Worm (Caenorhabditis elegans) whole organism, young adult: Measurements from ENCODE around the gene Y22D7AL.6.

Source experiments
- C17E4.6 ChIP-seq: fragments of 200-800 bp; sonication (Bioruptor generic); IDR thresholded peaks from 2 replicates; pipeline ENCODE4 v1.3.6; 2022; ENCODE audit warnings: missing genetic modification reagents, missing genetic modification characterization, missing compliant biosample characterization
- D2030.7 ChIP-seq: fragments of 200-800 bp; sonication (Bioruptor generic); IDR thresholded peaks from 2 replicates; pipeline ENCODE4 v1.3.6; 2022; ENCODE audit warnings: missing genetic modification reagents, missing genetic modification characterization, missing compliant biosample characterization
- Y53G8AR.9 ChIP-seq: fragments of 200-800 bp; sonication (Bioruptor generic); conservative IDR thresholded peaks from 2 replicates; pipeline ENCODE4 v1.3.6; 2022; ENCODE audit warnings: missing genetic modification reagents, missing genetic modification characterization, missing compliant biosample characterization
- Y67H2A.10 ChIP-seq: fragments of 200-800 bp; sonication (Bioruptor generic); conservative IDR thresholded peaks from 2 replicates; pipeline ENCODE4 v1.3.6; 2022; ENCODE audit warnings: missing genetic modification reagents, missing genetic modification characterization, missing compliant biosample characterization
- aptf-3 ChIP-seq: fragments of 200-800 bp; sonication (Bioruptor generic); IDR thresholded peaks from 2 replicates; pipeline ENCODE4 v1.3.6; 2022; ENCODE audit warnings: missing genetic modification characterization, missing compliant biosample characterization
- athp-1 ChIP-seq: sonication (generic microtip); optimal IDR thresholded peaks from 2 replicates; lab custom pipeline; 2017; ENCODE audit warnings: mild to moderate bottlenecking, missing genetic modification characterization, missing compliant biosample characterization
- attf-3 ChIP-seq: fragments of 200-800 bp; sonication (Bioruptor generic); conservative IDR thresholded peaks from 2 replicates; pipeline ENCODE4 v1.3.6; 2022; ENCODE audit warnings: missing genetic modification reagents, missing genetic modification characterization, missing compliant biosample characterization
- attf-5 ChIP-seq: fragments of 200-800 bp; sonication (Bioruptor generic); optimal IDR thresholded peaks from 2 replicates; lab custom pipeline; 2018; ENCODE audit warnings: mild to moderate bottlenecking, missing genetic modification characterization, missing compliant biosample characterization
- attf-6 ChIP-seq: fragments of 200-800 bp; sonication (Bioruptor generic); IDR thresholded peaks from 2 replicates; pipeline ENCODE4 v1.3.6; 2022; ENCODE audit warnings: missing genetic modification reagents, missing genetic modification characterization, missing compliant biosample characterization
- bed-1 ChIP-seq: fragments of 200-800 bp; sonication (Bioruptor generic); IDR thresholded peaks from 2 replicates; pipeline ENCODE4 v1.3.6; 2022; ENCODE audit warnings: missing genetic modification reagents, missing genetic modification characterization, missing compliant biosample characterization
- ccch-3 ChIP-seq: fragments of 200-800 bp; sonication (Bioruptor generic); optimal IDR thresholded peaks from 2 replicates; lab custom pipeline; 2018; ENCODE audit warnings: mild to moderate bottlenecking, missing genetic modification characterization, missing compliant biosample characterization
- cebp-2 ChIP-seq: fragments of 200-800 bp; sonication (Bioruptor generic); IDR thresholded peaks from 2 replicates; pipeline ENCODE4 v1.3.6; 2022; ENCODE audit warnings: missing genetic modification characterization, missing compliant biosample characterization
- ceh-58 ChIP-seq: fragments of 200-800 bp; sonication (Bioruptor generic); IDR thresholded peaks from 2 replicates; pipeline ENCODE4 v1.3.6; 2022; ENCODE audit warnings: missing genetic modification characterization, missing compliant biosample characterization
- chd-7 ChIP-seq: sonication (generic microtip); optimal IDR thresholded peaks from 2 replicates; lab custom pipeline; 2016; ENCODE audit warnings: mild to moderate bottlenecking, missing genetic modification characterization, moderate library complexity, missing compliant biosample characterization
- egl-44 ChIP-seq: fragments of 200-800 bp; sonication (Bioruptor generic); IDR thresholded peaks from 2 replicates; pipeline ENCODE4 v1.3.6; 2022; ENCODE audit warnings: missing genetic modification reagents, missing genetic modification characterization, missing compliant biosample characterization
- egrh-3 ChIP-seq: fragments of 200-800 bp; sonication (Bioruptor generic); IDR thresholded peaks from 2 replicates; pipeline ENCODE4 v1.3.6; 2022; ENCODE audit warnings: missing genetic modification reagents, missing genetic modification characterization, missing compliant biosample characterization
- ets-4 ChIP-seq: fragments of 200-800 bp; sonication (Bioruptor generic); optimal IDR thresholded peaks from 2 replicates; lab custom pipeline; 2018; ENCODE audit warnings: mild to moderate bottlenecking, missing genetic modification characterization, missing compliant biosample characterization
- hlh-12 ChIP-seq: sonication (generic microtip); optimal IDR thresholded peaks from 2 replicates; lab custom pipeline; 2016; ENCODE audit warnings: missing genetic modification characterization, missing compliant biosample characterization
- hmg-1.2 ChIP-seq: fragments of 200-800 bp; sonication (Bioruptor generic); IDR thresholded peaks from 2 replicates; pipeline ENCODE4 v1.3.6; 2022; ENCODE audit warnings: missing genetic modification reagents, missing genetic modification characterization, missing compliant biosample characterization
- hmg-20 ChIP-seq: fragments of 200-800 bp; sonication (Bioruptor generic); IDR thresholded peaks from 2 replicates; pipeline ENCODE4 v1.3.6; 2022; ENCODE audit warnings: missing genetic modification reagents, missing genetic modification characterization, missing compliant biosample characterization
- let-607 ChIP-seq, 2 experiments: fragments of 200-800 bp in 1 of 2; sonication (Bioruptor generic) in 1 of 2; sonication (generic microtip) in 1 of 2; optimal IDR thresholded peaks; 2 replicates each; lab custom pipeline; 2016 to 2018; ENCODE audit warnings: mild to moderate bottlenecking in 2 of 2, missing compliant biosample characterization in 2 of 2, missing genetic modification characterization in 2 of 2, moderate library complexity in 2 of 2, missing genotype in 1 of 2
- lin-54 ChIP-seq: fragments of 200-800 bp; sonication (Bioruptor generic); optimal IDR thresholded peaks from 2 replicates; lab custom pipeline; 2018; ENCODE audit warnings: mild to moderate bottlenecking, missing genetic modification characterization, missing compliant biosample characterization
- nfya-1 ChIP-seq: sonication (generic microtip); optimal IDR thresholded peaks from 2 replicates; lab custom pipeline; 2017; ENCODE audit warnings: antibody characterized with exemption, missing compliant biosample characterization, missing genetic modification characterization, borderline replicate concordance; ENCODE audit not compliant: insufficient read depth
- nfya-2 ChIP-seq: fragments of 200-800 bp; sonication (Bioruptor generic); IDR thresholded peaks from 2 replicates; pipeline ENCODE4 v1.3.6; 2022; ENCODE audit warnings: missing genetic modification reagents, missing genetic modification characterization, missing compliant biosample characterization
- nhr-179 ChIP-seq: sonication (generic microtip); optimal IDR thresholded peaks from 2 replicates; lab custom pipeline; 2016; ENCODE audit warnings: mild to moderate bottlenecking, missing genetic modification characterization, missing compliant biosample characterization
- pbrm-1 ChIP-seq: fragments of 200-800 bp; sonication (Bioruptor generic); IDR thresholded peaks from 2 replicates; pipeline ENCODE4 v1.3.6; 2022; ENCODE audit warnings: missing genetic modification reagents, missing genetic modification characterization, missing compliant biosample characterization
- pha-4 ChIP-seq: fragments of 150-350 bp; sonication (generic microtip); optimal IDR thresholded peaks from 2 replicates; lab custom pipeline; 2014; ENCODE audit warnings: missing biosample characterization, missing genetic modification reagents, missing genetic modification characterization
- rcor-1 ChIP-seq: fragments of 200-800 bp; sonication (Bioruptor generic); IDR thresholded peaks from 2 replicates; pipeline ENCODE4 v1.3.6; 2022; ENCODE audit warnings: missing genetic modification reagents, missing genetic modification characterization, missing compliant biosample characterization
- sea-2 ChIP-seq: fragments of 200-800 bp; sonication (Bioruptor generic); IDR thresholded peaks from 2 replicates; pipeline ENCODE4 v1.3.6; 2022; ENCODE audit warnings: missing genetic modification characterization, missing compliant biosample characterization
- snpc-4 ChIP-seq, 5 experiments: fragments of 150-350 bp in 1 of 5; sonication (generic microtip) in 4 of 5; optimal IDR thresholded peaks; 2 replicates each; lab custom pipeline; 2014 to 2018; ENCODE audit warnings: missing genetic modification characterization in 5 of 5, missing biosample characterization in 3 of 5, antibody characterized with exemption in 2 of 5, mild to moderate bottlenecking in 2 of 5, missing compliant biosample characterization in 2 of 5, missing genotype in 2 of 5, moderate library complexity in 2 of 5, missing genetic modification reagents in 1 of 5
- sptf-2 ChIP-seq: fragments of 200-800 bp; sonication (Bioruptor generic); optimal IDR thresholded peaks from 2 replicates; lab custom pipeline; 2018; ENCODE audit warnings: mild to moderate bottlenecking, missing genetic modification characterization, missing compliant biosample characterization
- zfh-2 ChIP-seq: fragments of 200-800 bp; sonication (Bioruptor generic); conservative IDR thresholded peaks from 2 replicates; pipeline ENCODE4 v1.3.6; 2022; ENCODE audit warnings: missing genetic modification reagents, missing genetic modification characterization, missing compliant biosample characterization
- ztf-18 ChIP-seq: sonication (generic microtip); optimal IDR thresholded peaks from 2 replicates; lab custom pipeline; 2016; ENCODE audit warnings: missing genotype, mild to moderate bottlenecking, missing genetic modification characterization, missing compliant biosample characterization
- ztf-25 ChIP-seq: fragments of 200-800 bp; sonication (Bioruptor generic); IDR thresholded peaks from 2 replicates; pipeline ENCODE4 v1.3.6; 2022; ENCODE audit warnings: missing genetic modification reagents, missing genetic modification characterization, missing compliant biosample characterization
- ztf-28 ChIP-seq: fragments of 200-800 bp; sonication (Bioruptor generic); IDR thresholded peaks from 2 replicates; pipeline ENCODE4 v1.3.6; 2022; ENCODE audit warnings: missing genetic modification reagents, missing genetic modification characterization, missing compliant biosample characterization

Y22D7AL.6 gene

ce11 chrIII:1638345-1638744, 33.6 kb downstream of the Y22D7AL.6 start:
- TF ChIP-seq zfh-2 = peak; percentile 65
- peak; percentile 20; the same call in 1 of the 2 replicates for TF ChIP-seq egrh-3 (GFP tag; lab: Robert Waterston, UW)
- no peak for TF ChIP-seq sptf-2 (GFP tag; lab: Kevin White, UChicago)

ce11 chrIII:1641163-1641562, 36.4 kb downstream of the Y22D7AL.6 start, which contains the start of gene Y22D7AL.3:
Gene Y22D7AL.3 (plus strand): TSS chrIII:1641463.
- 0 out of 2 replicates have a peak, but pooled peaks have one; percentile 16 for TF ChIP-seq zfh-2
- no peak for TF ChIP-seq lin-54 (GFP tag; lab: Kevin White, UChicago)
- 0 out of 2 replicates have a peak, but pooled peaks have one; percentile 66 for TF ChIP-seq cebp-2 (GFP tag; lab: Robert Waterston, UW)
- no peak for TF ChIP-seq pbrm-1 (GFP tag; lab: Robert Waterston, UW)
- TF ChIP-seq, all 124 proteins: peak for 2

- TF ChIP-seq sptf-2 (GFP tag; lab: Kevin White, UChicago) (no peak), Y53G8AR.9 (GFP tag; lab: Robert Waterston, UW) (no peak), nhr-179 (tag; lab: Kevin White, UChicago) (no peak), let-607 (tag; optimal IDR thresholded peaks at IDR 0.05; lab: Kevin White, UChicago) (no peak), hlh-12 (tag; lab: Kevin White, UChicago) (no peak), attf-6 (GFP tag; lab: Robert Waterston, UW) (no peak), rcor-1 (no peak), ztf-28 (GFP tag; lab: Robert Waterston, UW) (no peak), egl-44 (GFP tag; lab: Robert Waterston, UW) (no peak), attf-5 (no peak), ceh-58 (GFP tag; lab: Robert Waterston, UW) (no peak), ztf-18 (tag; lab: Kevin White, UChicago) (no peak), zfh-2 (no peak), ztf-25 (GFP tag; lab: Robert Waterston, UW) (no peak), Y67H2A.10 (GFP tag; lab: Robert Waterston, UW) (no peak), chd-7 (tag; lab: Kevin White, UChicago) (no peak)
Measured at ce11 chrIII:1652181-1652580, 47.5 kb downstream of the Y22D7AL.6 start, which contains the start of gene Y22D7AL.1. Gene Y22D7AL.1 (plus strand): TSS chrIII:1652481.

- TF ChIP-seq hmg-1.2 (GFP tag; lab: Robert Waterston, UW) (no peak; the same call in 1 of the 2 replicates), attf-5 (no peak), attf-3 (GFP tag; lab: Robert Waterston, UW) (no peak), ccch-3 (GFP tag; lab: Kevin White, UChicago) (no peak), nfya-1 (no peak), aptf-3 (GFP tag; lab: Robert Waterston, UW) (no peak), D2030.7 (GFP tag; lab: Robert Waterston, UW) (no peak), nfya-2 (no peak), snpc-4 (GFP tag; optimal IDR thresholded peaks at IDR 0.05; lab: Kevin White, UChicago) (no peak), snpc-4 (tag; optimal IDR thresholded peaks at IDR 0.05; lab: Kevin White, UChicago) (no peak), ztf-25 (GFP tag; lab: Robert Waterston, UW) (no peak), pha-4 (no peak), C17E4.6 (GFP tag; lab: Robert Waterston, UW) (no peak), sea-2 (no peak), bed-1 (GFP tag; lab: Robert Waterston, UW) (no peak), ets-4 (GFP tag; lab: Kevin White, UChicago) (no peak), athp-1 (no peak), hmg-20 (no peak)
Measured at ce11 chrIII:1652925-1653324, 48.2 kb downstream of the Y22D7AL.6 start.
